Worm (Caenorhabditis elegans) whole organism, L2 larva: ENCODE results near the gene clec-20.

Source experiments
- R02D3.7 ChIP-seq: fragments of 150-350 bp; optimal IDR thresholded peaks from 2 replicates; lab custom pipeline; 2014; ENCODE audit warnings: missing biosample characterization, missing genetic modification characterization
- aly-2 ChIP-seq: fragments of 150-350 bp; optimal IDR thresholded peaks from 2 replicates; lab custom pipeline; 2014; ENCODE audit warnings: missing biosample characterization, missing genetic modification characterization
- ama-1 ChIP-seq: fragments of 150-350 bp; optimal IDR thresholded peaks from 2 replicates; lab custom pipeline; 2018; ENCODE audit warnings: inconsistent platforms
- mdl-1 ChIP-seq, 2 experiments: fragments of 150-350 bp in 1 of 2; sonication (generic microtip) in 1 of 2; optimal IDR thresholded peaks; 2 replicates each; lab custom pipeline; 2017; ENCODE audit warnings: missing biosample characterization in 2 of 2, missing genetic modification characterization in 2 of 2
- nhr-23 ChIP-seq: fragments of 150-350 bp; optimal IDR thresholded peaks from 2 replicates; lab custom pipeline; 2014; ENCODE audit warnings: missing biosample characterization, missing genetic modification reagents, missing genetic modification characterization
- unc-55 ChIP-seq: fragments of 150-350 bp; sonication (generic microtip); optimal IDR thresholded peaks from 3 replicates; lab custom pipeline; 2014; ENCODE audit warnings: missing biosample characterization, missing genetic modification reagents, missing genetic modification characterization
- unc-62 ChIP-seq: fragments of 150-350 bp; optimal IDR thresholded peaks from 2 replicates; lab custom pipeline; 2014; ENCODE audit warnings: missing biosample characterization, missing genetic modification reagents, missing genetic modification characterization

- TF ChIP-seq unc-62 (no peak), unc-55 (GFP tag; lab: Kevin White, UChicago) (no peak), aly-2 (tag; lab: Kevin White, UChicago) (no peak), mdl-1 (tag; optimal IDR thresholded peaks at IDR 0.05; lab: Kevin White, UChicago) (no peak), nhr-23 (tag; lab: Kevin White, UChicago) (no peak), ama-1 (lab: Kevin White, UChicago) (no peak), R02D3.7 (tag; lab: Kevin White, UChicago) (no peak)
Observed at ce11 chrII:1610630-1611029, 15.6 kb upstream of the clec-20 start, which contains the start of gene fbxa-163.
